Worm (Caenorhabditis elegans) whole organism, early embryonic: ENCODE results near the gene sek-5.

Source experiments
- B0310.2 ChIP-seq: sonication (generic microtip); optimal IDR thresholded peaks from 2 replicates; lab custom pipeline; 2016; ENCODE audit warnings: mild to moderate bottlenecking, missing genetic modification characterization, missing compliant biosample characterization
- F13C5.2 ChIP-seq: sonication (generic microtip); optimal IDR thresholded peaks from 2 replicates; lab custom pipeline; 2017; ENCODE audit warnings: mild to moderate bottlenecking, missing genetic modification characterization, inconsistent platforms, missing compliant biosample characterization
- aly-1 ChIP-seq: sonication (generic microtip); optimal IDR thresholded peaks from 2 replicates; lab custom pipeline; 2016; ENCODE audit warnings: missing genetic modification characterization, missing compliant biosample characterization
- ama-1 ChIP-seq: fragments of 150-350 bp; optimal IDR thresholded peaks from 2 replicates; lab custom pipeline; 2014
- ceh-13 ChIP-seq: fragments of 200-800 bp; sonication (Bioruptor generic); optimal IDR thresholded peaks from 2 replicates; lab custom pipeline; 2018; ENCODE audit warnings: mild to moderate bottlenecking, missing genetic modification characterization, missing compliant biosample characterization
- ceh-36 ChIP-seq: sonication (generic microtip); optimal IDR thresholded peaks from 2 replicates; lab custom pipeline; 2016; ENCODE audit warnings: missing genetic modification characterization, inconsistent platforms, missing compliant biosample characterization
- ets-7 ChIP-seq: sonication (generic microtip); optimal IDR thresholded peaks from 2 replicates; lab custom pipeline; 2016; ENCODE audit warnings: missing genotype, missing genetic modification characterization, missing compliant biosample characterization
- flt-1 ChIP-seq: fragments of 200-800 bp; sonication (Bioruptor generic); IDR thresholded peaks from 2 replicates; pipeline ENCODE4 v1.3.6; 2022; ENCODE audit warnings: missing genetic modification characterization, missing compliant biosample characterization
- hmbx-1 ChIP-seq: sonication (generic microtip); optimal IDR thresholded peaks from 2 replicates; lab custom pipeline; 2016; ENCODE audit warnings: mild to moderate bottlenecking, missing genetic modification characterization, missing compliant biosample characterization
- hmg-4 ChIP-seq: fragments of 200-800 bp; sonication (Bioruptor generic); optimal IDR thresholded peaks from 2 replicates; lab custom pipeline; 2018; ENCODE audit warnings: mild to moderate bottlenecking, missing genetic modification characterization, missing compliant biosample characterization
- hnd-1 ChIP-seq: sonication (generic microtip); optimal IDR thresholded peaks from 2 replicates; lab custom pipeline; 2016; ENCODE audit warnings: missing genetic modification characterization, missing compliant biosample characterization
- pes-1 ChIP-seq: fragments of 200-800 bp; sonication (Bioruptor generic); IDR thresholded peaks from 2 replicates; pipeline ENCODE4 v1.3.6; 2022; ENCODE audit warnings: missing genetic modification reagents, missing genetic modification characterization, missing compliant biosample characterization
- scrt-1 ChIP-seq: fragments of 200-800 bp; sonication (Bioruptor generic); IDR thresholded peaks from 2 replicates; pipeline ENCODE4 v1.3.6; 2022; ENCODE audit warnings: missing genetic modification characterization, missing compliant biosample characterization
- sea-1 ChIP-seq: fragments of 200-800 bp; sonication (Bioruptor generic); conservative IDR thresholded peaks from 2 replicates; pipeline ENCODE4 v1.3.6; 2022; ENCODE audit warnings: missing genetic modification characterization, missing compliant biosample characterization
- tbx-11 ChIP-seq: fragments of 200-800 bp; sonication (Bioruptor generic); IDR thresholded peaks from 2 replicates; pipeline ENCODE4 v1.3.6; 2022; ENCODE audit warnings: missing genetic modification characterization, missing compliant biosample characterization
- tbx-37 ChIP-seq: fragments of 200-800 bp; sonication (Bioruptor generic); conservative IDR thresholded peaks from 2 replicates; pipeline ENCODE4 v1.3.6; 2022; ENCODE audit warnings: missing genetic modification reagents, missing genetic modification characterization, missing compliant biosample characterization
- tra-4 ChIP-seq: sonication (generic microtip); optimal IDR thresholded peaks from 2 replicates; lab custom pipeline; 2017; ENCODE audit warnings: missing genetic modification characterization, missing compliant biosample characterization

The sek-5 gene

ce11 chrX:5368220-5368619 lies 9.2 kb upstream of the sek-5 start, which contains the start of gene jkk-1:
TSS of gene jkk-1 (plus strand) at chrX:5368468.
- TF ChIP-seq tbx-11 (GFP tag; lab: Robert Waterston, UW): no peak
- TF ChIP-seq scrt-1 (GFP tag; lab: Robert Waterston, UW): no peak
- TF ChIP-seq F13C5.2 (tag; lab: Kevin White, UChicago): no peak
- TF ChIP-seq ets-7 (tag; lab: Kevin White, UChicago): no peak
- TF ChIP-seq ama-1 (lab: Kevin White, UChicago): no peak
- no peak for TF ChIP-seq tbx-37
- TF ChIP-seq flt-1 (GFP tag; lab: Robert Waterston, UW): no peak
- TF ChIP-seq aly-1 (tag; lab: Kevin White, UChicago): no peak
- no peak for TF ChIP-seq ceh-13 (GFP tag; lab: Kevin White, UChicago)
- TF ChIP-seq pes-1 (GFP tag; lab: Robert Waterston, UW): no peak

- no peak for TF ChIP-seq ets-7 (tag; lab: Kevin White, UChicago)
- TF ChIP-seq ceh-36 (tag; lab: Kevin White, UChicago): no peak
- TF ChIP-seq tbx-37: no peak
- TF ChIP-seq ceh-13 (GFP tag; lab: Kevin White, UChicago): no peak
- no peak for TF ChIP-seq F13C5.2 (tag; lab: Kevin White, UChicago)
- no peak for TF ChIP-seq tra-4 (tag; lab: Kevin White, UChicago)
- TF ChIP-seq scrt-1 (GFP tag; lab: Robert Waterston, UW): no peak
- no peak for TF ChIP-seq ama-1 (lab: Kevin White, UChicago)
- TF ChIP-seq tbx-11 (GFP tag; lab: Robert Waterston, UW): no peak
- TF ChIP-seq hmg-4: no peak
- no peak for TF ChIP-seq B0310.2 (tag; lab: Kevin White, UChicago)
- no peak for TF ChIP-seq sea-1 (GFP tag; lab: Robert Waterston, UW)
- no peak for TF ChIP-seq flt-1 (GFP tag; lab: Robert Waterston, UW)
- TF ChIP-seq aly-1 (tag; lab: Kevin White, UChicago): no peak
- TF ChIP-seq hnd-1 (tag; lab: Kevin White, UChicago): no peak
Observed at ce11 chrX:5370605-5371004, 6.8 kb upstream of the sek-5 start.

- no peak for TF ChIP-seq scrt-1 (GFP tag; lab: Robert Waterston, UW)
- TF ChIP-seq B0310.2 (tag; lab: Kevin White, UChicago): no peak
- TF ChIP-seq tra-4 (tag; lab: Kevin White, UChicago): no peak
- no peak for TF ChIP-seq sea-1 (GFP tag; lab: Robert Waterston, UW)
- TF ChIP-seq aly-1 (tag; lab: Kevin White, UChicago): no peak
- no peak for TF ChIP-seq hnd-1 (tag; lab: Kevin White, UChicago)
- no peak for TF ChIP-seq flt-1 (GFP tag; lab: Robert Waterston, UW)
- no peak for TF ChIP-seq hmg-4
Observed at ce11 chrX:5372638-5373037, 4.8 kb upstream of the sek-5 start, which contains the start of gene F35C8.8. TSS of gene F35C8.8 (minus strand) at chrX:5372639.

ce11 chrX:5373597-5373996 lies 3.8 kb upstream of the sek-5 start:
- no peak for TF ChIP-seq B0310.2 (tag; lab: Kevin White, UChicago)
- TF ChIP-seq ets-7 (tag; lab: Kevin White, UChicago): no peak
- TF ChIP-seq tbx-37: no peak
- no peak for TF ChIP-seq ama-1 (lab: Kevin White, UChicago)
- no peak for TF ChIP-seq hmbx-1 (tag; lab: Kevin White, UChicago)
- no peak for TF ChIP-seq aly-1 (tag; lab: Kevin White, UChicago)
- TF ChIP-seq ceh-36 (tag; lab: Kevin White, UChicago): no peak
- no peak for TF ChIP-seq hnd-1 (tag; lab: Kevin White, UChicago)
- TF ChIP-seq tbx-11 (GFP tag; lab: Robert Waterston, UW): no peak
- no peak for TF ChIP-seq flt-1 (GFP tag; lab: Robert Waterston, UW)
- no peak for TF ChIP-seq tra-4 (tag; lab: Kevin White, UChicago)
- TF ChIP-seq ceh-13 (GFP tag; lab: Kevin White, UChicago): no peak
- no peak for TF ChIP-seq scrt-1 (GFP tag; lab: Robert Waterston, UW)
- no peak for TF ChIP-seq hmg-4
- no peak for TF ChIP-seq sea-1 (GFP tag; lab: Robert Waterston, UW)

- TF ChIP-seq F13C5.2 (tag; lab: Kevin White, UChicago): no peak
- TF ChIP-seq ama-1 (lab: Kevin White, UChicago): no peak
- TF ChIP-seq flt-1 (GFP tag; lab: Robert Waterston, UW): no peak
- no peak for TF ChIP-seq scrt-1 (GFP tag; lab: Robert Waterston, UW)
- no peak for TF ChIP-seq hmg-4
- TF ChIP-seq hmbx-1 (tag; lab: Kevin White, UChicago): no peak
- TF ChIP-seq tbx-11 (GFP tag; lab: Robert Waterston, UW): no peak
- no peak for TF ChIP-seq tra-4 (tag; lab: Kevin White, UChicago)
- no peak for TF ChIP-seq sea-1 (GFP tag; lab: Robert Waterston, UW)
- TF ChIP-seq ceh-36 (tag; lab: Kevin White, UChicago): no peak
- TF ChIP-seq B0310.2 (tag; lab: Kevin White, UChicago): no peak
- TF ChIP-seq hnd-1 (tag; lab: Kevin White, UChicago): no peak
- TF ChIP-seq ets-7 (tag; lab: Kevin White, UChicago): no peak
- no peak for TF ChIP-seq ceh-13 (GFP tag; lab: Kevin White, UChicago)
- no peak for TF ChIP-seq aly-1 (tag; lab: Kevin White, UChicago)
- TF ChIP-seq pes-1 (GFP tag; lab: Robert Waterston, UW): no peak
- TF ChIP-seq tbx-37: no peak
Observed at ce11 chrX:5374742-5375141, 2.7 kb upstream of the sek-5 start, which contains the start of gene sek-4. TSS of gene sek-4 (plus strand) at chrX:5375059.

- TF ChIP-seq hmg-4: no peak
- TF ChIP-seq B0310.2 (tag; lab: Kevin White, UChicago): no peak
- no peak for TF ChIP-seq F13C5.2 (tag; lab: Kevin White, UChicago)
- no peak for TF ChIP-seq hmbx-1 (tag; lab: Kevin White, UChicago)
- no peak for TF ChIP-seq ceh-13 (GFP tag; lab: Kevin White, UChicago)
- TF ChIP-seq hnd-1 (tag; lab: Kevin White, UChicago): no peak
- TF ChIP-seq scrt-1 (GFP tag; lab: Robert Waterston, UW): no peak
- TF ChIP-seq flt-1 (GFP tag; lab: Robert Waterston, UW): no peak
- TF ChIP-seq pes-1 (GFP tag; lab: Robert Waterston, UW): no peak
- no peak for TF ChIP-seq tra-4 (tag; lab: Kevin White, UChicago)
Observed at ce11 chrX:5382778-5383177, 5.4 kb downstream of the sek-5 start.

- TF ChIP-seq flt-1 (GFP tag; lab: Robert Waterston, UW) (no peak), scrt-1 (GFP tag; lab: Robert Waterston, UW) (no peak), sea-1 (GFP tag; lab: Robert Waterston, UW) (no peak), hmbx-1 (tag; lab: Kevin White, UChicago) (no peak), pes-1 (GFP tag; lab: Robert Waterston, UW) (no peak), F13C5.2 (tag; lab: Kevin White, UChicago) (no peak), tra-4 (tag; lab: Kevin White, UChicago) (no peak), tbx-11 (GFP tag; lab: Robert Waterston, UW) (no peak), hnd-1 (tag; lab: Kevin White, UChicago) (no peak), ets-7 (tag; lab: Kevin White, UChicago) (no peak), tbx-37 (no peak)
Observed at ce11 chrX:5386558-5386957, 9.2 kb downstream of the sek-5 start, which contains the start of gene kcnl-3. TSS of gene kcnl-3 (plus strand) at chrX:5386858.
